Fruit fly (Drosophila melanogaster) whole organism, prepupa: Measurements from ENCODE around the gene CG8100.

Experiments used
- CG10631 ChIP-seq: fragments of 200-800 bp; sonication (Bioruptor generic); optimal IDR thresholded peaks from 2 replicates; lab custom pipeline; 2016; ENCODE audit warnings: missing biosample characterization, missing genetic modification characterization
- CG11294 ChIP-seq: fragments of 200-800 bp; sonication (Bioruptor generic); IDR thresholded peaks from 2 replicates; pipeline ENCODE4 v1.3.6; 2022; ENCODE audit warnings: missing biosample characterization, missing genetic modification characterization
- CG11762 ChIP-seq: fragments of 200-800 bp; sonication (Bioruptor generic); optimal IDR thresholded peaks from 3 replicates; lab custom pipeline; 2016; ENCODE audit warnings: missing biosample characterization, missing genetic modification characterization; ENCODE audit not compliant: insufficient read depth
- CG11902 ChIP-seq: fragments of 200-800 bp; sonication (Bioruptor generic); optimal IDR thresholded peaks from 3 replicates; lab custom pipeline; 2016; ENCODE audit warnings: missing biosample characterization, missing genetic modification characterization
- CG15336 ChIP-seq: fragments of 200-800 bp; sonication (Bioruptor generic); IDR thresholded peaks from 2 replicates; pipeline ENCODE4 v1.3.6; 2022; ENCODE audit warnings: missing biosample characterization, missing genetic modification characterization
- CG16779 ChIP-seq: fragments of 200-800 bp; sonication (Bioruptor generic); optimal IDR thresholded peaks from 3 replicates; lab custom pipeline; 2017; ENCODE audit warnings: missing biosample characterization, mild to moderate bottlenecking, missing genetic modification characterization
- CG3032 ChIP-seq: fragments of 200-800 bp; optimal IDR thresholded peaks from 2 replicates; lab custom pipeline; 2019; ENCODE audit warnings: missing biosample characterization, mild to moderate bottlenecking, missing genetic modification characterization, moderate library complexity
- CG31627 ChIP-seq: fragments of 200-800 bp; sonication (Bioruptor generic); optimal IDR thresholded peaks from 3 replicates; lab custom pipeline; 2016; ENCODE audit warnings: missing biosample characterization, missing genetic modification characterization
- CG32006 ChIP-seq: fragments of 200-800 bp; sonication (Bioruptor generic); optimal IDR thresholded peaks from 3 replicates; lab custom pipeline; 2017; ENCODE audit warnings: missing biosample characterization, mild to moderate bottlenecking, missing genetic modification characterization
- CG34406 ChIP-seq: fragments of 200-800 bp; sonication (Bioruptor generic); optimal IDR thresholded peaks from 3 replicates; lab custom pipeline; 2016; ENCODE audit warnings: missing biosample characterization, missing genetic modification characterization
- CG3919 ChIP-seq: fragments of 200-800 bp; sonication (Bioruptor generic); optimal IDR thresholded peaks from 3 replicates; lab custom pipeline; 2016; ENCODE audit warnings: missing biosample characterization, missing genetic modification characterization
- CG4318 ChIP-seq: fragments of 200-800 bp; sonication (Bioruptor generic); optimal IDR thresholded peaks from 3 replicates; lab custom pipeline; 2017; ENCODE audit warnings: missing biosample characterization, mild to moderate bottlenecking, missing genetic modification characterization
- CG6163 ChIP-seq: fragments of 200-800 bp; sonication (Bioruptor generic); IDR thresholded peaks from 3 replicates; pipeline ENCODE4 v1.3.6; 2022; ENCODE audit warnings: missing biosample characterization, missing genetic modification characterization
- CG6276 ChIP-seq: fragments of 200-800 bp; sonication (Bioruptor generic); optimal IDR thresholded peaks from 2 replicates; lab custom pipeline; 2017; ENCODE audit warnings: missing biosample characterization, mild to moderate bottlenecking, missing genetic modification characterization
- CG6808 ChIP-seq: fragments of 200-800 bp; sonication (Bioruptor generic); optimal IDR thresholded peaks from 3 replicates; lab custom pipeline; 2017; ENCODE audit warnings: missing biosample characterization, missing genetic modification characterization, mild to moderate bottlenecking, moderate library complexity, missing genetic modification reagents
- CG6854 ChIP-seq: fragments of 200-800 bp; sonication (Bioruptor generic); optimal IDR thresholded peaks from 2 replicates; lab custom pipeline; 2017; ENCODE audit warnings: missing biosample characterization, mild to moderate bottlenecking, missing genetic modification characterization
- CG7368 ChIP-seq: fragments of 200-800 bp; sonication (Bioruptor generic); optimal IDR thresholded peaks from 3 replicates; lab custom pipeline; 2016; ENCODE audit warnings: missing biosample characterization, missing genetic modification characterization
- CG8319 ChIP-seq: fragments of 200-800 bp; sonication (Bioruptor generic); optimal IDR thresholded peaks from 3 replicates; lab custom pipeline; 2016; ENCODE audit warnings: missing biosample characterization, missing genetic modification characterization
- CG8632 ChIP-seq: fragments of 200-800 bp; sonication (Bioruptor generic); optimal IDR thresholded peaks from 3 replicates; lab custom pipeline; 2016; ENCODE audit warnings: missing biosample characterization, missing genetic modification characterization
- Ets21C ChIP-seq: fragments of 200-800 bp; sonication (Bioruptor generic); optimal IDR thresholded peaks from 3 replicates; lab custom pipeline; 2016; ENCODE audit warnings: missing biosample characterization, missing genetic modification characterization
- Gug ChIP-seq: fragments of 200-800 bp; sonication (Bioruptor generic); IDR thresholded peaks from 2 replicates; pipeline ENCODE4 v1.3.6; 2022; ENCODE audit warnings: missing biosample characterization, missing genetic modification characterization
- Hr39 ChIP-seq: fragments of 200-800 bp; sonication (Bioruptor generic); optimal IDR thresholded peaks from 2 replicates; lab custom pipeline; 2016; ENCODE audit warnings: missing biosample characterization, missing genetic modification characterization
- Lpt ChIP-seq: fragments of 200-800 bp; sonication (Bioruptor generic); optimal IDR thresholded peaks from 3 replicates; lab custom pipeline; 2016; ENCODE audit warnings: missing biosample characterization, missing genetic modification characterization
- Met ChIP-seq: fragments of 200-800 bp; sonication (Bioruptor generic); optimal IDR thresholded peaks from 3 replicates; lab custom pipeline; 2016; ENCODE audit warnings: missing biosample characterization, missing genetic modification characterization
- OdsH ChIP-seq: fragments of 200-800 bp; sonication (Bioruptor generic); optimal IDR thresholded peaks from 3 replicates; lab custom pipeline; 2016; ENCODE audit warnings: missing biosample characterization, missing genetic modification characterization
- Smox ChIP-seq: fragments of 200-800 bp; sonication (Bioruptor generic); optimal IDR thresholded peaks from 3 replicates; lab custom pipeline; 2016; ENCODE audit warnings: missing biosample characterization, missing genetic modification characterization
- Sox14 ChIP-seq: fragments of 200-800 bp; sonication (Bioruptor generic); optimal IDR thresholded peaks from 3 replicates; lab custom pipeline; 2016; ENCODE audit warnings: missing biosample characterization, missing genetic modification characterization
- Sox15 ChIP-seq: fragments of 200-800 bp; sonication (Bioruptor generic); optimal IDR thresholded peaks from 3 replicates; lab custom pipeline; 2016; ENCODE audit warnings: missing biosample characterization, missing genetic modification characterization
- achi ChIP-seq: fragments of 200-800 bp; sonication (Bioruptor generic); optimal IDR thresholded peaks from 3 replicates; lab custom pipeline; 2016; ENCODE audit warnings: missing biosample characterization, missing genetic modification characterization
- dac ChIP-seq: fragments of 200-800 bp; sonication (Bioruptor generic); optimal IDR thresholded peaks from 2 replicates; lab custom pipeline; 2017; ENCODE audit warnings: missing biosample characterization, mild to moderate bottlenecking, missing genetic modification characterization
- dsx ChIP-seq: fragments of 200-800 bp; optimal IDR thresholded peaks from 3 replicates; lab custom pipeline; 2019; ENCODE audit warnings: missing biosample characterization, mild to moderate bottlenecking, missing genetic modification characterization, moderate library complexity; ENCODE audit not compliant: poor library complexity, severe bottlenecking
- eg ChIP-seq: fragments of 200-800 bp; sonication (Bioruptor generic); IDR thresholded peaks from 3 replicates; pipeline ENCODE4 v1.3.6; 2022; ENCODE audit warnings: missing biosample characterization, missing genetic modification characterization
- esn ChIP-seq: fragments of 200-800 bp; sonication (Bioruptor generic); optimal IDR thresholded peaks from 2 replicates; lab custom pipeline; 2016; ENCODE audit warnings: missing biosample characterization, mild to moderate bottlenecking, missing genetic modification characterization, moderate library complexity
- fd59A ChIP-seq: fragments of 200-800 bp; sonication (Bioruptor generic); optimal IDR thresholded peaks from 2 replicates; lab custom pipeline; 2017; ENCODE audit warnings: missing biosample characterization, mild to moderate bottlenecking, missing genetic modification characterization, missing genetic modification reagents
- fd85E ChIP-seq: fragments of 200-800 bp; sonication (Bioruptor generic); optimal IDR thresholded peaks from 3 replicates; lab custom pipeline; 2016; ENCODE audit warnings: missing biosample characterization, missing genetic modification characterization
- fkh ChIP-seq: fragments of 200-800 bp; sonication (Bioruptor generic); optimal IDR thresholded peaks from 3 replicates; lab custom pipeline; 2017; ENCODE audit warnings: missing biosample characterization, mild to moderate bottlenecking, missing genetic modification characterization, moderate library complexity
- lz ChIP-seq: fragments of 200-800 bp; sonication (Bioruptor generic); optimal IDR thresholded peaks from 3 replicates; lab custom pipeline; 2016; ENCODE audit warnings: missing biosample characterization, missing genetic modification characterization
- pdm3 ChIP-seq: fragments of 200-800 bp; sonication (Bioruptor generic); optimal IDR thresholded peaks from 3 replicates; lab custom pipeline; 2016; ENCODE audit warnings: missing biosample characterization, missing genetic modification characterization
- salr ChIP-seq, 2 experiments: fragments of 200-800 bp; sonication (Bioruptor generic); optimal IDR thresholded peaks; 3 replicates each; lab custom pipeline; 2016 to 2018; ENCODE audit warnings: missing biosample characterization in 2 of 2, missing genetic modification characterization in 2 of 2, mild to moderate bottlenecking in 1 of 2
- spab ChIP-seq: fragments of 200-800 bp; sonication (Bioruptor generic); optimal IDR thresholded peaks from 2 replicates; lab custom pipeline; 2017; ENCODE audit warnings: missing biosample characterization, mild to moderate bottlenecking, missing genetic modification characterization, missing genetic modification reagents
- ss ChIP-seq, 2 experiments: fragments of 200-800 bp; sonication (Bioruptor generic); optimal IDR thresholded peaks; 2 replicates in 1 of 2; 3 replicates in 1 of 2; lab custom pipeline; 2017 to 2018; ENCODE audit warnings: mild to moderate bottlenecking in 2 of 2, missing biosample characterization in 2 of 2, missing genetic modification characterization in 2 of 2, moderate library complexity in 1 of 2
- vri ChIP-seq: fragments of 200-800 bp; sonication (Bioruptor generic); optimal IDR thresholded peaks from 3 replicates; lab custom pipeline; 2016; ENCODE audit warnings: missing biosample characterization, mild to moderate bottlenecking, missing genetic modification characterization

The CG8100 gene

DNA sequence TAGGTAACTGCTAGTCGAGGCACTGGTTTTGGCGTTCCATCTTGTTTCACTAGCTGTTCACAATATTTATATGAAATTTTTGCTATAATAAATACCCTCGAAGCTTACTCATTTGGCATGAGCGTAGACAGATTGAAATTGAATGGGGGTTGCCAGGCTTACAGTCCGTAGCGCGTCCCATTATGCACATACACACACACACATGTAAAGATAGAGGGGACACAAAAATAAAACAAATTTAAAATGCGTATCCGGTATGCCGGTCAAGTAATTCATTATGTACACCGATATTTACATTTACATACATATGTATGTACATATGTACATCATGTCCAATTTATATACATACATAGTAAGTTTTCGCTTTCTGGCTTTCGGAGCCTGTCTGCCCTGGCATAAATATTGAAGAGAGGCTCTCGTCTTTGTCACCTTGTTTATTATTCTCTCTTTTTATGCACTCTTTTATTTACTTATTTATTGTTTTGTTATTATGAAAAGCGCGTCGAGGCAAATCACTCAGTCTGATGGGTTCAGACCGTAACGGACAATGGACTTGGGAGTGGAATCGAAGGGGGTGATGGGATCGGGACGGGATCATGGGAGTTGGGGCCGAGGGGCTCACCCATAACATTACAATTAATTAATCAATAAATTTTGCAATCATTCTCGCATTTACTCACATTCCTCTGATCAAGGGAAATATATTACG lies 24.0 kb upstream of the CG8100 start (continued):
- TF ChIP-seq Gug = peak; percentile 25; the same call in 1 of the 2 replicates
- no peak for TF ChIP-seq CG11902 (GFP tag; lab: Kevin White, UChicago)
- TF ChIP-seq eg (GFP tag; lab: Robert Waterston, UW) = peak; percentile 52; the same call in 2 of the 3 replicates
- peak; percentile 54 for TF ChIP-seq Met (GFP tag; lab: Kevin White, UChicago)
- TF ChIP-seq CG16779 (tag; lab: Kevin White, UChicago) = no peak
- TF ChIP-seq dsx (GFP tag; lab: Kevin White, UChicago) = peak; percentile 24
- no peak for TF ChIP-seq CG11762 (GFP tag; lab: Kevin White, UChicago)

DNA sequence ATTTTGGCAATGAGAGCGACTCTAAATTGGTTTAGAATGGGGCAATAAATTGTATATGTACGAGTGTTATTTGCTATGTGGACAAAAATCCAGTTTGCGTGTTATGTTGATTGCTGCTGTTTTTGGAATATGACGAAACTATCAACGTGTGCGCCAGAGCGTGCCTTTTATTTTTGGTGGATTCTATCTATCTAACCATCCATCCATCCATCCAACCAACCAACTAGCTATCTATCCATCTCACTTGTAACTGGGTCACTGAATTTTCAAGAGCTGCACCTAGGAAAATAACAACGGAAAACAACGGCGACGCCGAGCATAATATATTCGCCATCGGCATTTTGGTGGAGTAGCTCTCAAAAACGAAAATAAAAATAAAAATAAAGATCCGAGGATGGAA lies 20.7 kb upstream of the CG8100 start:
- TF ChIP-seq ss (GFP tag; optimal IDR thresholded peaks at IDR 0.05; lab: Kevin White, UChicago) = no peak
- no peak for TF ChIP-seq Ets21C (GFP tag; lab: Kevin White, UChicago)
- TF ChIP-seq CG3032 (tag; lab: Kevin White, UChicago) = no peak
- TF ChIP-seq CG11902 (GFP tag; lab: Kevin White, UChicago) = no peak
- no peak for TF ChIP-seq CG6276
- TF ChIP-seq Smox = no peak
- no peak for TF ChIP-seq CG10631
- no peak for TF ChIP-seq lz
- no peak for TF ChIP-seq Gug
- no peak for TF ChIP-seq CG8632 (GFP tag; lab: Kevin White, UChicago)

DNA sequence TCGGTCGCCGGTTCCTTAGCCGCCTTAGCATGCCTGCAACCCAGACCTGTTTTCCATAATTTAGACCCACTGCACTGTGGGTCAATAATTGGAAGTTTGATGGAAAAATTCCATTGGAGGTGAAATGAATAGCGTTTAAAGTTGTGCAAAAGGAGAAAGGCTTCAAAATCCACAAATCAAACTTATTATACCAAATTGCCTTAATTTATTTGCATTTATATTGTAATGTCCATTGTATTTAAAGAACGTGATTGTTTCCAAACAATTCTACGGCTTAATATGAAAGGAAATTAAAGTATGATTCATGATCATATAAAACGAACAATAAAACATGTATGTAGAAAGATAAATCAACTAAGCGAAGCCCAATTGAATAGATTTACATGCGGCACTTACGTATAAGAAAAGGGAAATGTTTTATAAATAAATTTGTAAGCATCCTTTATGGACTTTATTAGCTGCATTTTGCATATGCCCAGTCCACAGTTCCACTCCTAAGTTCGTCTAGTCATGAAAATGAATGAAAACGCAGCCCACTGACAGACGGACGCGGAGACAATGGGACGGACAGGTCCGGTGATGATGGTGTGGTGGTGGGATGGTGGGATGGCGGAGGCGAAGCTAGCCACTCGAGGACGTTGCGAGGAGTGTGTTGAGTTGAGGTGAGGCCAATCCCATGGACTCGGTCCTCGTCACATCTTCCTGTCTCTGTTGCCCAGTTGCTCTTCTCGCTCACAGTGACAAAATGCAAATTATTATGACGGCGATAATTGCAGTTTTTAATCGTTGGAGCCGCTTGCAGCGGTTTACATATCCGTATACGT lies 20.0 kb upstream of the CG8100 start:
- TF ChIP-seq CG10631 (peak; percentile 18), Gug (no peak), Lpt (peak; percentile 9), Hr39 (no peak), CG6276 (peak; percentile 5), CG3919 (no peak), vri (GFP tag; lab: Kevin White, UChicago) (no peak), CG11902 (GFP tag; lab: Kevin White, UChicago) (no peak), achi (GFP tag; lab: Kevin White, UChicago) (peak; percentile 31), OdsH (peak; percentile 27), CG6163 (peak; percentile 48; the same call in 2 of the 3 replicates), Sox15 (GFP tag; lab: Kevin White, UChicago) (no peak), eg (GFP tag; lab: Robert Waterston, UW) (no peak), CG34406 (GFP tag; lab: Kevin White, UChicago) (no peak), spab (no peak), CG8632 (GFP tag; lab: Kevin White, UChicago) (no peak), CG15336 (GFP tag; lab: Robert Waterston, UW) (no peak; the same call in 1 of the 2 replicates), fkh (no peak), CG32006 (GFP tag; lab: Kevin White, UChicago) (peak; percentile 71), CG11294 (GFP tag; lab: Robert Waterston, UW) (no peak), CG4318 (peak; percentile 61), lz (no peak), fd85E (no peak), CG31627 (GFP tag; lab: Kevin White, UChicago) (no peak), fd59A (GFP tag; lab: Kevin White, UChicago) (peak; percentile 49), CG16779 (tag; lab: Kevin White, UChicago) (no peak), esn (no peak), Smox (no peak), CG8319 (GFP tag; lab: Kevin White, UChicago) (no peak), Ets21C (GFP tag; lab: Kevin White, UChicago) (no peak), salr (GFP tag; optimal IDR thresholded peaks at IDR 0.05; lab: Kevin White, UChicago) (peak in 1 of 2 experiments; percentile 75), CG6854 (GFP tag; lab: Kevin White, UChicago) (no peak), pdm3 (GFP tag; lab: Kevin White, UChicago) (peak; percentile 48), ss (GFP tag; optimal IDR thresholded peaks at IDR 0.05; lab: Kevin White, UChicago) (peak; percentile 28 to 44), CG7368 (no peak), Sox14 (GFP tag; lab: Kevin White, UChicago) (peak; percentile 15), dac (GFP tag; lab: Kevin White, UChicago) (no peak), CG6808 (peak; percentile 19), Met (GFP tag; lab: Kevin White, UChicago) (no peak)
